Fruit fly (Drosophila melanogaster): ENCODE results near the gene per.

Gene per

dm6 chrX:2698064-2698894 is 12.9 kb downstream of the per start, which contains the start of the genes Spg7 and Lint-O:
Gene Spg7, minus strand, starts transcription at chrX:2698211.
Gene Lint-O, plus strand, starts transcription at chrX:2698701.
- TF ChIP-seq CG1621 (tag; optimal IDR thresholded peaks at IDR 0.05), result no peak
- no peak for TF ChIP-seq vri (GFP tag; optimal IDR thresholded peaks at IDR 0.05)
- peak; percentile 70 for TF ChIP-seq fkh (GFP tag; optimal IDR thresholded peaks at IDR 0.05)
- no peak for TF ChIP-seq Hr38 (GFP tag; optimal IDR thresholded peaks at IDR 0.05)

- TF ChIP-seq CG8632 (GFP tag; optimal IDR thresholded peaks at IDR 0.05) (peak; percentile 100), spab (GFP tag; optimal IDR thresholded peaks at IDR 0.05) (peak; percentile 100), topi (GFP tag; optimal IDR thresholded peaks at IDR 0.05) (peak; percentile 100), Eip75B (GFP tag; optimal IDR thresholded peaks at IDR 0.05) (peak; percentile 100), CG15336 (GFP tag; IDR thresholded peaks at IDR 0.05) (peak; percentile 100), fd85E (GFP tag; optimal IDR thresholded peaks at IDR 0.05) (peak; percentile 99), CG4318 (GFP tag; optimal IDR thresholded peaks at IDR 0.05) (peak; percentile 100), Sox102F (GFP tag; optimal IDR thresholded peaks at IDR 0.05) (peak; percentile 100), CG11294 (GFP tag; IDR thresholded peaks at IDR 0.05) (peak; percentile 100), OdsH (GFP tag; optimal IDR thresholded peaks at IDR 0.05) (peak; percentile 100), CG11762 (GFP tag; optimal IDR thresholded peaks at IDR 0.05; ENCODE audit: insufficient read depth) (peak; percentile 100), CG6808 (GFP tag; optimal IDR thresholded peaks at IDR 0.05) (peak; percentile 100), Eip78C (GFP tag) (peak; percentile 100), vri (GFP tag; optimal IDR thresholded peaks at IDR 0.05) (peak; percentile 100), Ets21C (GFP tag; optimal IDR thresholded peaks at IDR 0.05) (peak; percentile 100), Eip93F (GFP tag; optimal IDR thresholded peaks at IDR 0.05) (peak; percentile 100), cyc (GFP tag; optimal IDR thresholded peaks at IDR 0.05) (peak; percentile 100), Sox15 (GFP tag; optimal IDR thresholded peaks at IDR 0.05) (peak; percentile 100), pdm3 (GFP tag; optimal IDR thresholded peaks at IDR 0.05) (peak; percentile 100), fkh (GFP tag; optimal IDR thresholded peaks at IDR 0.05) (peak; percentile 100), CG10669 (GFP tag; optimal IDR thresholded peaks at IDR 0.05) (peak; percentile 100), Sox14 (GFP tag; optimal IDR thresholded peaks at IDR 0.05) (peak; percentile 100), CG8119 (GFP tag; IDR thresholded peaks at IDR 0.05) (peak; percentile 100), Hr4 (GFP tag; optimal IDR thresholded peaks at IDR 0.05) (peak; percentile 100), Ets96B (tag; optimal IDR thresholded peaks at IDR 0.05) (peak; percentile 100), dac (GFP tag; optimal IDR thresholded peaks at IDR 0.05) (peak; percentile 100), Hr38 (GFP tag; optimal IDR thresholded peaks at IDR 0.05) (peak; percentile 100), eg (GFP tag; IDR thresholded peaks at IDR 0.05) (peak; percentile 100), fd59A (GFP tag; optimal IDR thresholded peaks at IDR 0.05) (peak; percentile 100), net (GFP tag; optimal IDR thresholded peaks at IDR 0.05) (peak; percentile 100), CG34406 (GFP tag; optimal IDR thresholded peaks at IDR 0.05) (peak; percentile 100), Met (GFP tag; optimal IDR thresholded peaks at IDR 0.05) (peak; percentile 100), CG6276 (GFP tag; optimal IDR thresholded peaks at IDR 0.05) (peak; percentile 100), dsx (GFP tag; optimal IDR thresholded peaks at IDR 0.05; ENCODE audit: poor library complexity, severe bottlenecking) (peak; percentile 100), CG3032 (tag; optimal IDR thresholded peaks at IDR 0.05) (peak; percentile 100), CG3919 (GFP tag; optimal IDR thresholded peaks at IDR 0.05) (peak; percentile 100), CG11902 (GFP tag; optimal IDR thresholded peaks at IDR 0.05) (peak; percentile 100), CG6163 (GFP tag; IDR thresholded peaks at IDR 0.05) (peak; percentile 100), Lpt (GFP tag; optimal IDR thresholded peaks at IDR 0.05) (peak; percentile 100), Smox (GFP tag; optimal IDR thresholded peaks at IDR 0.05) (peak; percentile 100), CG8319 (GFP tag; optimal IDR thresholded peaks at IDR 0.05) (peak; percentile 100), lz (GFP tag; optimal IDR thresholded peaks at IDR 0.05) (peak; percentile 100), CG7368 (GFP tag; optimal IDR thresholded peaks at IDR 0.05) (peak; percentile 100), CG31627 (GFP tag; optimal IDR thresholded peaks at IDR 0.05) (peak; percentile 100), Hr39 (GFP tag; optimal IDR thresholded peaks at IDR 0.05) (peak; percentile 100), Blimp-1 (GFP tag; optimal IDR thresholded peaks at IDR 0.05) (peak; percentile 100)
These were observed 18.3 kb downstream of the per start, which contains the start of gene Ugalt for dm6 chrX:2703693-2704092. Gene Ugalt, minus strand, starts transcription at chrX:2703852.
